Fruit fly (Drosophila melanogaster) S2 (cell line): ENCODE data around the gene CG12355.

Source experiments
- CG8478 ChIP-seq: fragments of >200 bp; optimal IDR thresholded peaks from 2 replicates; lab custom pipeline; 2018
- CTCF ChIP-seq, 2 experiments: fragments of >200 bp; optimal IDR thresholded peaks; 2 replicates each; lab custom pipeline; 2018

DNA sequence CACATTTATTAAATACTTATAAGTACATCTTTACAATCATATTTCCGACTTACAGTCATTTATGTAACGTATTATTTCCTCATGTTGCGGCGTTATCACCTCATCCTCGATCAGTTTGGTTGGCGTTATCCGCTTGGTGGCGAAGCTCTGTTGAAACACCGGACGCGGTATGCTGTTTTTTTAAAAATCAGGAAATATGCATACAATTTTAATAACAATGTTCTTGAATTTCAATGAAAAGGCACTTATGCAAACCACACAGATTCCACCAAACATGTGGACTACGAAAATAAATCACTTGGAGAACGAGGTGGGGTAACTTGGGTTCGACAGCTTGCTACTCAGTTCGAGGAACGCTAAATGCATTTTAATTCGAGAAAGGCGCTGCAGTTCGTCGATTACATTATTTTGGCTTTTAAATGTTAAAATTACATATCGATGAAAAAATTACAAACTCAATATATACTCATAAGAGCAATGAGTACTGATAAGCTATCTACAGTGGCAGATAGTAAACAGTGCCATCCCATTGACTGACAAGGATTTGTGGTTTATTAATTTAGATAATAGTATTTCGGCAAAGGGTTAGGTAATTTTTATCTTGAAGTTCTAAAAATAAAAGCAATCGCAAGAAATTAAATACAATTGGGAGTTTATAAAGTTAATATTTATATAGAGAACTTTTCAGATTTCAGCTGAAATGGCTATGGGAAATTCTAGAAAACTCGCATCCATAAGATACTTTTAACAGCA is 11.0 kb upstream of the CG12355 start:
- TF ChIP-seq CG8478 (no peak), CTCF (optimal IDR thresholded peaks at IDR 0.05; lab: Kevin White, UChicago) (no peak)
